Fruit fly (Drosophila melanogaster): Measurements from ENCODE around the gene tank.

DNA sequence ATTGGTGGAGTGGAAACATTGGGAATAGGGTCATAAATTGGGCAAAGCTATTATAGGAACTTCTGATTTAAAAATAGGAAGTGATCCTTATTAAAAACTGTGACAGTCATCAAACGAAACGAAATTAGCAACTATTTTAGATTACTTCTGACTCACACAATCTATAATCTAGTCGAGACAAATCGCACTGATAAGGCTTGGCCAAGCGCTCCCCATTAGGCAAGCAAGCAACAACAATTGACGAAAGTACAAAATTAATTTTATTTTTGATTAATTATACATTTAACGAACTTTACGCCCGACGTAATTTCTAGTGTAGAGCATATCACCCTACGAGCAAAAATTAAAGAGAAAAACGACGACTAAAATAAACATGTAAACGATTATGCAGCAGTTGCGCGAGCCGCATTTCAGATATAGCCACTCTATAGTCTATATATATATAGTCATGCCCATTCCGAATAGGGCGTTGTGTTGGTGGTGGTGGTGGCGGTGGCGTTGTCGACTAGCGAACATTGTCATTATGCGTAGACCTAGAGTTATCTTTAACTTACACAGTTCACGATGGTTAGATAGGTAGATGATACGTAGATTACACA lies 2.6 kb downstream of the tank start, which contains the start of gene Ir25a:
- no peak for TF ChIP-seq CG8478 (optimal IDR thresholded peaks at IDR 0.05)
- TF ChIP-seq CTCF (optimal IDR thresholded peaks at IDR 0.05): no peak
